Fruit fly (Drosophila melanogaster) whole organism, pupa: ENCODE measurements around the gene Cby.

Source experiments
- CG10348 ChIP-seq: fragments of 200-800 bp; sonication (Bioruptor generic); IDR thresholded peaks from 2 replicates; pipeline ENCODE4 v1.3.6; 2022; ENCODE audit warnings: missing biosample characterization, missing genetic modification characterization
- CG12605 ChIP-seq: fragments of 200-800 bp; sonication (Bioruptor generic); IDR thresholded peaks from 2 replicates; pipeline ENCODE4 v1.3.6; 2022; ENCODE audit warnings: missing biosample characterization, missing genetic modification characterization
- CG13204 ChIP-seq: fragments of 200-800 bp; sonication (Bioruptor generic); optimal IDR thresholded peaks from 2 replicates; lab custom pipeline; 2018; ENCODE audit warnings: missing biosample characterization, mild to moderate bottlenecking, missing genetic modification characterization, moderate library complexity
- CG15710 ChIP-seq: fragments of 200-800 bp; sonication (Bioruptor generic); optimal IDR thresholded peaks from 2 replicates; lab custom pipeline; 2018; ENCODE audit warnings: missing biosample characterization, mild to moderate bottlenecking, missing genetic modification characterization, moderate library complexity
- CG17806 ChIP-seq: fragments of 200-800 bp; sonication (Bioruptor generic); optimal IDR thresholded peaks from 2 replicates; lab custom pipeline; 2018; ENCODE audit warnings: missing biosample characterization, mild to moderate bottlenecking, missing genetic modification characterization, moderate library complexity
- CG32121 ChIP-seq: fragments of 200-800 bp; sonication (Bioruptor generic); IDR thresholded peaks from 2 replicates; pipeline ENCODE4 v1.3.6; 2022; ENCODE audit warnings: missing biosample characterization, missing genetic modification characterization
- CG34367 ChIP-seq: fragments of 200-800 bp; sonication (Bioruptor generic); optimal IDR thresholded peaks from 2 replicates; lab custom pipeline; 2018; ENCODE audit warnings: missing biosample characterization, mild to moderate bottlenecking, missing genetic modification characterization
- CG8159 ChIP-seq: fragments of 200-800 bp; sonication (Bioruptor generic); optimal IDR thresholded peaks from 3 replicates; lab custom pipeline; 2018; ENCODE audit warnings: missing biosample characterization, mild to moderate bottlenecking, missing genetic modification characterization, moderate library complexity
- CG9948 ChIP-seq: fragments of 200-800 bp; sonication (Bioruptor generic); optimal IDR thresholded peaks from 2 replicates; lab custom pipeline; 2018; ENCODE audit warnings: missing biosample characterization, mild to moderate bottlenecking, missing genetic modification characterization, moderate library complexity
- EcR ChIP-seq: fragments of 200-800 bp; sonication (Bioruptor generic); optimal IDR thresholded peaks from 3 replicates; lab custom pipeline; 2019; ENCODE audit warnings: missing biosample characterization, missing genetic modification characterization, mild to moderate bottlenecking, moderate library complexity, missing genetic modification reagents
- Pif1A ChIP-seq: fragments of 200-800 bp; sonication (Bioruptor generic); optimal IDR thresholded peaks from 3 replicates; lab custom pipeline; 2016; ENCODE audit warnings: missing biosample characterization, missing genetic modification characterization
- Pif1B ChIP-seq: fragments of 200-800 bp; sonication (Bioruptor generic); optimal IDR thresholded peaks from 3 replicates; lab custom pipeline; 2016; ENCODE audit warnings: missing biosample characterization, missing genetic modification characterization
- rn ChIP-seq: fragments of 200-800 bp; sonication (Bioruptor generic); IDR thresholded peaks from 2 replicates; pipeline ENCODE4 v1.3.6; 2022; ENCODE audit warnings: missing biosample characterization, missing genetic modification characterization

DNA sequence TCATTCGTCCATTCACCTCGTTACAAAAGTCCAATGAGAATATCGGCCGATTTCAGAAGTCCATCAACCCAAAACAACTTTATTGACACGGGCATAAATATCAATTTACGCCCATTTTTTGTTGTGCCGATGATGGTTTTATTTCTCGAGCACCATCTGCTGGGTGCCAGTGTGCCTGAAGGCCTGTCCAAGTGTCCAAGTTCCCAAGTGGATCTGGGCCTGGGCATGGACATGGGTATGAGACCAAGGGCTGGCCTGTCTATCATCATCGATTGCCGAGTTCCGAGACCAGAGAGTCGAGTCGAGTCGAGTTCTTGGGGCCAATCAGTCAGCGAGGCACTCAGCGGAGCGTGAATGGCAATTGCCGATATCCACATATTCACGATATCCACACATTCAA lies 35.6 kb upstream of the Cby start, which contains the start of gene Gr93a:
- TF ChIP-seq CG34367 (no peak), CG13204 (no peak), CG17806 (tag; lab: Kevin White, UChicago) (no peak), CG9948 (tag; lab: Kevin White, UChicago) (no peak), CG10348 (no peak), CG8159 (tag; lab: Kevin White, UChicago) (no peak), rn (GFP tag; lab: Robert Waterston, UW) (no peak), CG15710 (no peak), EcR (GFP tag; lab: Kevin White, UChicago) (peak; percentile 5), CG32121 (no peak), Pif1A (GFP tag; lab: Kevin White, UChicago) (no peak), CG12605 (no peak), Pif1B (GFP tag; lab: Kevin White, UChicago) (no peak)
